Fruit fly (Drosophila melanogaster) whole organism, embryonic: ENCODE data around the gene CG31249.

Experiments
- Blimp-1 ChIP-seq: fragments of 200-800 bp; sonication (Bioruptor generic); optimal IDR thresholded peaks from 3 replicates; lab custom pipeline; 2018; ENCODE audit warnings: missing biosample characterization, missing genetic modification characterization, mild to moderate bottlenecking, moderate library complexity, missing genetic modification reagents
- CG10654 ChIP-seq: fragments of 200-800 bp; sonication (Bioruptor generic); optimal IDR thresholded peaks from 2 replicates; lab custom pipeline; 2016; ENCODE audit warnings: missing biosample characterization, missing genetic modification characterization
- CG14050 ChIP-seq: fragments of 200-800 bp; sonication (Bioruptor generic); IDR thresholded peaks from 3 replicates; pipeline ENCODE4 v1.3.6; 2022; ENCODE audit warnings: missing biosample characterization, missing genetic modification characterization
- CG2199 ChIP-seq: fragments of 200-800 bp; sonication (Bioruptor generic); IDR thresholded peaks from 3 replicates; pipeline ENCODE4 v1.3.6; 2022; ENCODE audit warnings: missing biosample characterization, missing genetic modification characterization
- CG9437 ChIP-seq: fragments of 200-800 bp; sonication (Bioruptor generic); optimal IDR thresholded peaks from 2 replicates; lab custom pipeline; 2018; ENCODE audit warnings: missing biosample characterization, mild to moderate bottlenecking, missing genetic modification characterization
- HLH3B ChIP-seq: fragments of 200-800 bp; sonication (Bioruptor generic); IDR thresholded peaks from 2 replicates; pipeline ENCODE4 v1.3.6; 2022; ENCODE audit warnings: missing biosample characterization, missing genetic modification characterization
- Sry-δ ChIP-seq: fragments of 200-800 bp; sonication (Bioruptor generic); optimal IDR thresholded peaks from 2 replicates; lab custom pipeline; 2016; ENCODE audit warnings: missing biosample characterization, missing genetic modification characterization
- Ssrp ChIP-seq: fragments of 200-800 bp; sonication (Bioruptor generic); optimal IDR thresholded peaks from 2 replicates; lab custom pipeline; 2018; ENCODE audit warnings: missing biosample characterization, mild to moderate bottlenecking, missing genetic modification characterization, moderate library complexity
- nerfin-1 ChIP-seq: fragments of 200-800 bp; sonication (Bioruptor generic); optimal IDR thresholded peaks from 3 replicates; lab custom pipeline; 2019; ENCODE audit warnings: missing biosample characterization, mild to moderate bottlenecking, missing genetic modification characterization, moderate library complexity
- pfk ChIP-seq: fragments of 200-800 bp; sonication (Bioruptor generic); optimal IDR thresholded peaks from 2 replicates; lab custom pipeline; 2018; ENCODE audit warnings: missing biosample characterization, mild to moderate bottlenecking, missing genetic modification characterization, moderate library complexity
- psq ChIP-seq: fragments of 200-800 bp; sonication (Bioruptor generic); optimal IDR thresholded peaks from 2 replicates; lab custom pipeline; 2017; ENCODE audit warnings: missing biosample characterization, missing genetic modification characterization
- pum ChIP-seq: fragments of 200-800 bp; sonication (Bioruptor generic); optimal IDR thresholded peaks from 2 replicates; lab custom pipeline; 2016; ENCODE audit warnings: missing biosample characterization, missing genetic modification characterization
- sd ChIP-seq: fragments of 200-800 bp; sonication (Bioruptor generic); optimal IDR thresholded peaks from 3 replicates; lab custom pipeline; 2018; ENCODE audit warnings: missing biosample characterization, mild to moderate bottlenecking, missing genetic modification characterization, moderate library complexity
- zfh2 ChIP-seq: fragments of 200-800 bp; sonication (Bioruptor generic); optimal IDR thresholded peaks from 2 replicates; lab custom pipeline; 2016; ENCODE audit warnings: missing biosample characterization, missing genetic modification characterization

DNA sequence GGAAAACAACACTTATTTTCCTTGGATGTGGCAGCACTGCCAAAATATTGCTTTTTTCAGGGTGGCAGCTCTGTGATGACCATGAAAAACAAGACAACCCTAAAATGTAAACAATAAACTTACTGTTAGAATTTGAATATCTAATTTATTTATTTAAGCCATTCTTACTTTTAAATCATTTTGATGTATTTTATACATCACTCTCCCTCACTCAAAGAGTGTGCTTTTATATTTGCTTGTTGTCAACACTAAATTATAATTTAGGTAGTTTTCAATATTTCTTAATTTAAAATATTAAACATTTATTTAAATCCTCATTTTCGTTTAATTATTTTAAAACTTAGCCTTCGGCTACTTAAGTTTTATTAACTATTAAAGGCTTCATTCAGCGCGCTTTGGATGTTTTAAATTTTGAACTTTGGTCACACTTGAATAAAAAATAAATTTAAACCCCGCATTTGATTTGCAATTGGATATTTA is 16.0 kb downstream of the CG31249 start, which contains the start of the genes CG7523 and Mps1:
- TF ChIP-seq pfk (peak; percentile 3), nerfin-1 (no peak), CG2199 (no peak), psq (GFP tag; lab: Kevin White, UChicago) (no peak), sd (tag; lab: Kevin White, UChicago) (no peak), Sry-δ (peak; percentile 43), zfh2 (no peak), CG14050 (GFP tag; lab: Robert Waterston, UW) (no peak), Ssrp (tag; lab: Kevin White, UChicago) (no peak), CG9437 (no peak), Blimp-1 (no peak), HLH3B (GFP tag; lab: Robert Waterston, UW) (no peak), pum (no peak), CG10654 (no peak)
